Worm (Caenorhabditis elegans): Measurements from ENCODE around the gene R03G8.3.

ce11 chrX:13091199-13091598 is 434 bp downstream of the R03G8.3 start:
- no peak for TF ChIP-seq nhr-77 (tag; optimal IDR thresholded peaks at IDR 0.05)
- TF ChIP-seq ama-1 (optimal IDR thresholded peaks at IDR 0.05): no peak
- TF ChIP-seq blmp-1 (tag; optimal IDR thresholded peaks at IDR 0.05; ENCODE audit: insufficient read depth): no peak
- no peak for TF ChIP-seq unc-62 (GFP tag; optimal IDR thresholded peaks at IDR 0.05)
- TF ChIP-seq zag-1 (tag; optimal IDR thresholded peaks at IDR 0.05): no peak
- TF ChIP-seq ztf-11 (tag; optimal IDR thresholded peaks at IDR 0.05): no peak
